Fruit fly (Drosophila melanogaster): ENCODE results near the gene mthl15.
A peak's percentile ranks its signal among the peaks of the same experiment; 100 is the strongest.

The mthl15 gene

dm6 chr2L:10250441-10250847 is 12.3 kb upstream of the mthl15 start, which contains the start of the genes bsk and CG31717:
Gene bsk, minus strand, starts transcription at chr2L:10250501.
Gene CG31717, plus strand, starts transcription at chr2L:10250737.
- TF ChIP-seq lz (GFP tag; optimal IDR thresholded peaks at IDR 0.05) (peak; percentile 10), achi (GFP tag; optimal IDR thresholded peaks at IDR 0.05) (no peak), CG11294 (GFP tag; IDR thresholded peaks at IDR 0.05) (no peak), CG3032 (tag; optimal IDR thresholded peaks at IDR 0.05) (no peak), net (GFP tag; optimal IDR thresholded peaks at IDR 0.05) (no peak), CG6276 (GFP tag; optimal IDR thresholded peaks at IDR 0.05) (no peak), dsx (GFP tag; optimal IDR thresholded peaks at IDR 0.05; ENCODE audit: poor library complexity, severe bottlenecking) (peak; percentile 97), CG31627 (GFP tag; optimal IDR thresholded peaks at IDR 0.05) (no peak), Eip78C (GFP tag) (peak; percentile 79), fkh (GFP tag; optimal IDR thresholded peaks at IDR 0.05) (peak; percentile 36), Ets21C (GFP tag; optimal IDR thresholded peaks at IDR 0.05) (no peak), Ets96B (tag; optimal IDR thresholded peaks at IDR 0.05) (no peak), esn (GFP tag; optimal IDR thresholded peaks at IDR 0.05) (peak; percentile 6)

dm6 chr2L:10249655-10250202 is 11.6 kb upstream of the mthl15 start:
- TF ChIP-seq fd59A (GFP tag; optimal IDR thresholded peaks at IDR 0.05) (no peak), CG10631 (GFP tag; optimal IDR thresholded peaks at IDR 0.05) (no peak), CG10669 (GFP tag; optimal IDR thresholded peaks at IDR 0.05) (no peak), fkh (GFP tag; optimal IDR thresholded peaks at IDR 0.05) (peak; percentile 94)

dm6 chr2L:10246785-10247190 is 8.7 kb upstream of the mthl15 start, which contains the start of gene chico:
Gene chico, minus strand, starts transcription at chr2L:10247078.
- TF ChIP-seq CG9139 (GFP tag; optimal IDR thresholded peaks at IDR 0.05) (no peak), svp (GFP tag) (no peak), CG1621 (tag; optimal IDR thresholded peaks at IDR 0.05) (no peak)

- TF ChIP-seq CG3032 (tag; optimal IDR thresholded peaks at IDR 0.05) (peak; percentile 14), CG6276 (GFP tag; optimal IDR thresholded peaks at IDR 0.05) (no peak), Smox (GFP tag; optimal IDR thresholded peaks at IDR 0.05) (no peak), Eip93F (GFP tag; optimal IDR thresholded peaks at IDR 0.05) (peak; percentile 7), achi (GFP tag; optimal IDR thresholded peaks at IDR 0.05) (no peak)
These were observed 872 bp upstream of the mthl15 start, which contains the start of gene me31B for dm6 chr2L:10238726-10239652. Gene me31B, plus strand, starts transcription at chr2L:10239341.

- no peak for TF ChIP-seq CG11762 (GFP tag; optimal IDR thresholded peaks at IDR 0.05; ENCODE audit: insufficient read depth)
- no peak for TF ChIP-seq ss (GFP tag; optimal IDR thresholded peaks at IDR 0.05)
- no peak for TF ChIP-seq Ets96B (tag; optimal IDR thresholded peaks at IDR 0.05)
- TF ChIP-seq CG8319 (GFP tag; optimal IDR thresholded peaks at IDR 0.05): no peak
- no peak for TF ChIP-seq vri (GFP tag; optimal IDR thresholded peaks at IDR 0.05)
- TF ChIP-seq CG15336 (GFP tag; IDR thresholded peaks at IDR 0.05): no peak
- no peak for TF ChIP-seq CG6792 (GFP tag; optimal IDR thresholded peaks at IDR 0.05)
- TF ChIP-seq Sox15 (GFP tag; optimal IDR thresholded peaks at IDR 0.05): no peak
- no peak for TF ChIP-seq dac (GFP tag; optimal IDR thresholded peaks at IDR 0.05)
- no peak for TF ChIP-seq net (GFP tag; optimal IDR thresholded peaks at IDR 0.05)
- TF ChIP-seq CG31627 (GFP tag; optimal IDR thresholded peaks at IDR 0.05): no peak
- no peak for TF ChIP-seq CG6163 (GFP tag; IDR thresholded peaks at IDR 0.05)
- no peak for TF ChIP-seq CG11902 (GFP tag; optimal IDR thresholded peaks at IDR 0.05)
- TF ChIP-seq Sox102F (GFP tag; optimal IDR thresholded peaks at IDR 0.05): no peak
- no peak for TF ChIP-seq dsx (GFP tag; optimal IDR thresholded peaks at IDR 0.05; ENCODE audit: poor library complexity, severe bottlenecking)
These were observed 5.3 kb downstream of the mthl15 start for dm6 chr2L:10232827-10233226.

Measured in whole organism, prepupa.